Fruit fly (Drosophila melanogaster) whole organism, embryonic: ENCODE data around the gene DENR.

Experiments
- Adf1 ChIP-seq: fragments of 200-800 bp; sonication (Bioruptor generic); IDR thresholded peaks from 2 replicates; pipeline ENCODE4 v1.3.6; 2022; ENCODE audit warnings: missing biosample characterization, missing genetic modification characterization
- Blimp-1 ChIP-seq: fragments of 200-800 bp; sonication (Bioruptor generic); optimal IDR thresholded peaks from 3 replicates; lab custom pipeline; 2018; ENCODE audit warnings: missing biosample characterization, missing genetic modification characterization, mild to moderate bottlenecking, moderate library complexity, missing genetic modification reagents
- CG10267 ChIP-seq: fragments of 200-800 bp; sonication (Bioruptor generic); optimal IDR thresholded peaks from 2 replicates; lab custom pipeline; 2018; ENCODE audit warnings: missing biosample characterization, mild to moderate bottlenecking, missing genetic modification characterization, moderate library complexity
- CG10565 ChIP-seq: fragments of 200-800 bp; sonication (Bioruptor generic); optimal IDR thresholded peaks from 3 replicates; lab custom pipeline; 2016; ENCODE audit warnings: missing biosample characterization, mild to moderate bottlenecking, missing genetic modification characterization
- CG13894 ChIP-seq: fragments of 200-800 bp; sonication (Bioruptor generic); optimal IDR thresholded peaks from 3 replicates; lab custom pipeline; 2018; ENCODE audit warnings: missing biosample characterization, mild to moderate bottlenecking, missing genetic modification characterization, moderate library complexity
- CG14710 ChIP-seq: fragments of 200-800 bp; sonication (Bioruptor generic); optimal IDR thresholded peaks from 3 replicates; lab custom pipeline; 2019; ENCODE audit warnings: missing biosample characterization, mild to moderate bottlenecking, missing genetic modification characterization, moderate library complexity
- CG17359 ChIP-seq: fragments of 200-800 bp; sonication (Bioruptor generic); optimal IDR thresholded peaks from 3 replicates; lab custom pipeline; 2018; ENCODE audit warnings: missing biosample characterization, mild to moderate bottlenecking, missing genetic modification characterization, moderate library complexity
- CG17361 ChIP-seq: fragments of 200-800 bp; sonication (Bioruptor generic); IDR thresholded peaks from 3 replicates; pipeline ENCODE4 v1.3.6; 2022; ENCODE audit warnings: missing biosample characterization, missing genetic modification characterization
- CG18262 ChIP-seq: fragments of 200-800 bp; optimal IDR thresholded peaks from 3 replicates; lab custom pipeline; 2019; ENCODE audit warnings: missing biosample characterization, mild to moderate bottlenecking, missing genetic modification characterization, moderate library complexity
- CG1832 ChIP-seq: fragments of 200-800 bp; sonication (Bioruptor generic); optimal IDR thresholded peaks from 2 replicates; lab custom pipeline; 2017; ENCODE audit warnings: missing biosample characterization, mild to moderate bottlenecking, missing genetic modification characterization, inconsistent platforms
- CG18599 ChIP-seq: fragments of 200-800 bp; sonication (Bioruptor generic); optimal IDR thresholded peaks from 3 replicates; lab custom pipeline; 2017; ENCODE audit warnings: missing biosample characterization, missing genetic modification characterization, mild to moderate bottlenecking, moderate library complexity, missing genetic modification reagents
- CG2116 ChIP-seq: fragments of 200-800 bp; sonication (Bioruptor generic); optimal IDR thresholded peaks from 3 replicates; lab custom pipeline; 2018; ENCODE audit warnings: missing biosample characterization, mild to moderate bottlenecking, missing genetic modification characterization
- CG32772 ChIP-seq: fragments of 200-800 bp; sonication (Bioruptor generic); IDR thresholded peaks from 2 replicates; pipeline ENCODE4 v1.3.6; 2022; ENCODE audit warnings: missing biosample characterization, missing genetic modification characterization
- CG4360 ChIP-seq: fragments of 200-800 bp; sonication (Bioruptor generic); IDR thresholded peaks from 2 replicates; pipeline ENCODE4 v1.3.6; 2022; ENCODE audit warnings: missing biosample characterization, missing genetic modification characterization
- CG4820 ChIP-seq: fragments of 200-800 bp; sonication (Bioruptor generic); optimal IDR thresholded peaks from 3 replicates; lab custom pipeline; 2016; ENCODE audit warnings: missing biosample characterization, missing genetic modification characterization
- D ChIP-seq, 2 experiments: fragments of 200-800 bp in 1 of 2; fragments of >200 bp in 1 of 2; sonication (Bioruptor generic) in 1 of 2; optimal IDR thresholded peaks; 2 replicates in 1 of 2; 3 replicates in 1 of 2; lab custom pipeline; 2017; ENCODE audit warnings: mild to moderate bottlenecking in 1 of 2, missing biosample characterization in 1 of 2, missing genetic modification characterization in 1 of 2, missing genetic modification reagents in 1 of 2
- Ets65A ChIP-seq: fragments of 200-800 bp; sonication (Bioruptor generic); peaks from one replicate; lab custom pipeline; 2016; ENCODE audit warnings: missing biosample characterization, missing genetic modification characterization
- H15 ChIP-seq: fragments of 200-800 bp; sonication (Bioruptor generic); IDR thresholded peaks from 3 replicates; pipeline ENCODE4 v1.3.6; 2022; ENCODE audit warnings: missing biosample characterization, missing genetic modification characterization
- Hr51 ChIP-seq, 2 experiments: fragments of 200-800 bp; sonication (Bioruptor generic); optimal IDR thresholded peaks; 2 replicates in 1 of 2; 3 replicates in 1 of 2; lab custom pipeline; 2016 to 2018; ENCODE audit warnings: missing biosample characterization in 2 of 2, missing genetic modification characterization in 2 of 2, mild to moderate bottlenecking in 1 of 2, moderate library complexity in 1 of 2
- Hr78 ChIP-seq, 2 experiments: fragments of 200-800 bp in 1 of 2; fragments of >200 bp in 1 of 2; sonication (Bioruptor generic) in 1 of 2; optimal IDR thresholded peaks; 2 replicates each; lab custom pipeline; 2017 to 2019; ENCODE audit warnings: missing biosample characterization in 2 of 2, missing genetic modification characterization in 2 of 2, mild to moderate bottlenecking in 1 of 2, moderate library complexity in 1 of 2
- Oli ChIP-seq: fragments of 200-800 bp; sonication (Bioruptor generic); optimal IDR thresholded peaks from 2 replicates; lab custom pipeline; 2018; ENCODE audit warnings: missing biosample characterization, mild to moderate bottlenecking, missing genetic modification characterization, moderate library complexity
- Six4 ChIP-seq: fragments of 200-800 bp; sonication (Bioruptor generic); optimal IDR thresholded peaks from 2 replicates; lab custom pipeline; 2016; ENCODE audit warnings: missing biosample characterization, missing genetic modification characterization
- Sox100B ChIP-seq: fragments of 200-800 bp; sonication (Bioruptor generic); optimal IDR thresholded peaks from 3 replicates; lab custom pipeline; 2018; ENCODE audit warnings: missing biosample characterization, mild to moderate bottlenecking, missing genetic modification characterization
- Taf1 ChIP-seq: fragments of 200-800 bp; sonication (Bioruptor generic); IDR thresholded peaks from 2 replicates; pipeline ENCODE4 v1.3.6; 2022; ENCODE audit warnings: missing biosample characterization, missing genetic modification characterization
- Tbp ChIP-seq: fragments of >200 bp; optimal IDR thresholded peaks from 2 replicates; lab custom pipeline; 2018; ENCODE audit warnings: missing biosample characterization, missing genetic modification characterization
- Xrp1 ChIP-seq: fragments of 200-800 bp; sonication (Bioruptor generic); IDR thresholded peaks from 2 replicates; pipeline ENCODE4 v1.3.6; 2022; ENCODE audit warnings: missing biosample characterization, missing genetic modification characterization
- bsh ChIP-seq, 2 experiments: fragments of 200-800 bp; sonication (Bioruptor generic); optimal IDR thresholded peaks; 2 replicates each; lab custom pipeline; 2017 to 2018; ENCODE audit warnings: mild to moderate bottlenecking in 2 of 2, missing biosample characterization in 2 of 2, missing genetic modification characterization in 2 of 2, moderate library complexity in 1 of 2
- dysf ChIP-seq: fragments of 200-800 bp; sonication (Bioruptor generic); IDR thresholded peaks from 3 replicates; pipeline ENCODE4 v1.3.6; 2022; ENCODE audit warnings: missing biosample characterization, missing genetic modification characterization
- esg ChIP-seq: fragments of 200-800 bp; sonication (Bioruptor generic); conservative IDR thresholded peaks from 2 replicates; pipeline ENCODE4 v1.3.6; 2022; ENCODE audit warnings: missing biosample characterization, missing genetic modification characterization
- fd96Cb ChIP-seq: fragments of 200-800 bp; sonication (Bioruptor generic); optimal IDR thresholded peaks from 2 replicates; lab custom pipeline; 2018; ENCODE audit warnings: missing biosample characterization, mild to moderate bottlenecking, missing genetic modification characterization, moderate library complexity
- gem ChIP-seq: fragments of 200-800 bp; sonication (Bioruptor generic); optimal IDR thresholded peaks from 2 replicates; lab custom pipeline; 2019; ENCODE audit warnings: missing biosample characterization, mild to moderate bottlenecking, missing genetic modification characterization, moderate library complexity
- gfzf ChIP-seq: fragments of 200-800 bp; sonication (Bioruptor generic); optimal IDR thresholded peaks from 2 replicates; lab custom pipeline; 2016; ENCODE audit warnings: missing biosample characterization, mild to moderate bottlenecking, missing genetic modification characterization, moderate library complexity
- h ChIP-seq: fragments of >200 bp; optimal IDR thresholded peaks from 2 replicates; lab custom pipeline; 2017
- lmd ChIP-seq: fragments of 200-800 bp; sonication (Bioruptor generic); IDR thresholded peaks from 2 replicates; pipeline ENCODE4 v1.3.6; 2022; ENCODE audit warnings: missing biosample characterization, missing genetic modification characterization
- nmo ChIP-seq: fragments of 200-800 bp; sonication (Bioruptor generic); optimal IDR thresholded peaks from 2 replicates; lab custom pipeline; 2018; ENCODE audit warnings: missing biosample characterization, mild to moderate bottlenecking, missing genetic modification characterization, moderate library complexity
- pan ChIP-seq, 4 experiments: fragments of >200 bp in 3 of 4; fragments of 200-800 bp in 1 of 4; sonication (Bioruptor generic) in 1 of 4; optimal IDR thresholded peaks in 3 of 4; IDR thresholded peaks in 1 of 4; 2 replicates each; pipeline versions ENCODE4 v1.3.6 to Lab custom; 2017 to 2022; ENCODE audit warnings: missing biosample characterization in 2 of 4, missing genetic modification characterization in 2 of 4, mixed read lengths in 1 of 4
- peb ChIP-seq: fragments of 200-800 bp; sonication (Bioruptor generic); IDR thresholded peaks from 2 replicates; pipeline ENCODE4 v1.3.6; 2022; ENCODE audit warnings: missing biosample characterization, missing genetic modification characterization
- phol ChIP-seq: fragments of 200-800 bp; sonication (Bioruptor generic); optimal IDR thresholded peaks from 3 replicates; lab custom pipeline; 2018; ENCODE audit warnings: missing biosample characterization, mild to moderate bottlenecking, missing genetic modification characterization, moderate library complexity
- ranshi ChIP-seq: fragments of 200-800 bp; sonication (Bioruptor generic); IDR thresholded peaks from 2 replicates; pipeline ENCODE4 v1.3.6; 2022; ENCODE audit warnings: missing biosample characterization, missing genetic modification characterization
- row ChIP-seq: fragments of 200-800 bp; sonication (Bioruptor generic); IDR thresholded peaks from 3 replicates; pipeline ENCODE4 v1.3.6; 2022; ENCODE audit warnings: missing biosample characterization, missing genetic modification characterization
- sens ChIP-seq: fragments of 200-800 bp; sonication (Bioruptor generic); peaks from one replicate; lab custom pipeline; 2016; ENCODE audit warnings: missing biosample characterization, missing genetic modification characterization
- sens-2 ChIP-seq: fragments of 200-800 bp; sonication (Bioruptor generic); IDR thresholded peaks from 2 replicates; pipeline ENCODE4 v1.3.6; 2022; ENCODE audit warnings: missing biosample characterization, missing genetic modification characterization
- seq ChIP-seq: fragments of 200-800 bp; sonication (Bioruptor generic); IDR thresholded peaks from 2 replicates; pipeline ENCODE4 v1.3.6; 2022; ENCODE audit warnings: missing biosample characterization, missing genetic modification characterization
- sr ChIP-seq: fragments of 200-800 bp; sonication (Bioruptor generic); IDR thresholded peaks from 3 replicates; pipeline ENCODE4 v1.3.6; 2022; ENCODE audit warnings: missing biosample characterization, missing genetic modification characterization
- wdn ChIP-seq: fragments of 200-800 bp; sonication (Bioruptor generic); IDR thresholded peaks from 2 replicates; pipeline ENCODE4 v1.3.6; 2022; ENCODE audit warnings: missing biosample characterization, missing genetic modification characterization
- wor ChIP-seq: fragments of 200-800 bp; sonication (Bioruptor generic); IDR thresholded peaks from 2 replicates; pipeline ENCODE4 v1.3.6; 2022; ENCODE audit warnings: missing biosample characterization, missing genetic modification characterization
- zen2 ChIP-seq: fragments of 200-800 bp; sonication (Bioruptor generic); IDR thresholded peaks from 3 replicates; pipeline ENCODE4 v1.3.6; 2022; ENCODE audit warnings: missing biosample characterization, missing genetic modification characterization; ENCODE audit not compliant: partially characterized antibody
- zfh1 ChIP-seq: fragments of 200-800 bp; sonication (Bioruptor generic); IDR thresholded peaks from 3 replicates; pipeline ENCODE4 v1.3.6; 2022; ENCODE audit warnings: missing biosample characterization, missing genetic modification characterization

DENR gene

dm6 chrX:16849517-16849916 lies 36.8 kb downstream of the DENR start:
- TF ChIP-seq Taf1 (GFP tag; lab: Robert Waterston, UW) (no peak), wdn (GFP tag; lab: Robert Waterston, UW) (no peak), sr (GFP tag; lab: Robert Waterston, UW) (peak; percentile 72), Ets65A (GFP tag; lab: Kevin White, UChicago) (peak; percentile 9), gfzf (GFP tag; lab: Kevin White, UChicago) (no peak), Hr78 (GFP tag; optimal IDR thresholded peaks at IDR 0.05; lab: Kevin White, UChicago) (peak in 1 of 2 experiments; percentile 48), CG2116 (GFP tag; lab: Kevin White, UChicago) (no peak), CG13894 (tag; lab: Kevin White, UChicago) (no peak), CG4360 (GFP tag; lab: Robert Waterston, UW) (peak; percentile 84), Adf1 (peak; percentile 71), zen2 (GFP tag; lab: Robert Waterston, UW) (no peak), wor (no peak), H15 (GFP tag; lab: Robert Waterston, UW) (no peak)

- TF ChIP-seq Hr51 (GFP tag; optimal IDR thresholded peaks at IDR 0.05; lab: Kevin White, UChicago) (peak in 1 of 2 experiments; percentile 8), seq (no peak), row (GFP tag; lab: Robert Waterston, UW) (peak; percentile 45; the same call in 2 of the 3 replicates), h (lab: Kevin White, UChicago) (no peak), CG10565 (GFP tag; lab: Kevin White, UChicago) (no peak), dysf (GFP tag; lab: Robert Waterston, UW) (0 out of 3 replicates have a peak, but pooled peaks have one; percentile 36), sens (GFP tag; lab: Kevin White, UChicago) (peak; percentile 14), CG14710 (peak; percentile 25), Tbp (no peak), zfh1 (GFP tag; lab: Robert Waterston, UW) (0 out of 3 replicates have a peak, but pooled peaks have one; percentile 49), CG32772 (GFP tag; lab: Robert Waterston, UW) (0 out of 2 replicates have a peak, but pooled peaks have one; percentile 17), CG17359 (tag; lab: Kevin White, UChicago) (peak; percentile 27), lmd (GFP tag; lab: Robert Waterston, UW) (0 out of 2 replicates have a peak, but pooled peaks have one; percentile 18), bsh (GFP tag; optimal IDR thresholded peaks at IDR 0.05; lab: Kevin White, UChicago) (peak in 1 of 2 experiments; percentile 35), Oli (tag; lab: Kevin White, UChicago) (no peak), nmo (GFP tag; lab: Kevin White, UChicago) (peak; percentile 1), ranshi (GFP tag; lab: Robert Waterston, UW) (peak; percentile 16; the same call in 1 of the 2 replicates), CG18599 (GFP tag; lab: Kevin White, UChicago) (no peak), Sox100B (peak; percentile 7), phol (tag; lab: Kevin White, UChicago) (peak; percentile 40), CG18262 (tag; lab: Kevin White, UChicago) (peak; percentile 6), fd96Cb (tag; lab: Kevin White, UChicago) (peak; percentile 28), gem (peak; percentile 39), esg (0 out of 2 replicates have a peak, but pooled peaks have one; percentile 13), Blimp-1 (peak; percentile 38), D (optimal IDR thresholded peaks at IDR 0.05; lab: Kevin White, UChicago) (no peak), D (GFP tag; optimal IDR thresholded peaks at IDR 0.05; lab: Kevin White, UChicago) (peak; percentile 5), CG4820 (peak; percentile 1), CG1832 (GFP tag; lab: Kevin White, UChicago) (no peak), pan (optimal IDR thresholded peaks at IDR 0.05; lab: Kevin White, UChicago) (no peak), pan (GFP tag; optimal IDR thresholded peaks at IDR 0.05 in 1 of 2, IDR thresholded peaks at IDR 0.05 in 1 of 2) (peak in 1 of 2 experiments; percentile 8), Xrp1 (GFP tag; lab: Robert Waterston, UW) (peak; percentile 34; the same call in 1 of the 2 replicates), CG10267 (tag; lab: Kevin White, UChicago) (peak; percentile 8), sens-2 (no peak), CG17361 (no peak), Six4 (GFP tag; lab: Kevin White, UChicago) (no peak), peb (GFP tag; lab: Robert Waterston, UW) (0 out of 2 replicates have a peak, but pooled peaks have one; percentile 13)
These were observed 37.4 kb downstream of the DENR start for dm6 chrX:16848978-16849377.
